Fruit fly (Drosophila melanogaster) whole organism, embryonic: ENCODE results near the gene slow.

ENCODE experiments used
- Awh ChIP-seq: fragments of 200-800 bp; sonication (Bioruptor generic); IDR thresholded peaks from 2 replicates; pipeline ENCODE4, ENCODE4 v1.3.6; 2022; ENCODE audit warnings: missing biosample characterization, missing genetic modification characterization
- B-H1 ChIP-seq: fragments of 200-800 bp; sonication (Bioruptor generic); IDR thresholded peaks from 3 replicates; pipeline ENCODE4 v1.3.6; 2022; ENCODE audit warnings: missing biosample characterization, missing genetic modification characterization
- CG12071 ChIP-seq: fragments of 200-800 bp; sonication (Bioruptor generic); optimal IDR thresholded peaks from 3 replicates; lab custom pipeline; 2018; ENCODE audit warnings: missing biosample characterization, mild to moderate bottlenecking, missing genetic modification characterization
- CG12236 ChIP-seq: fragments of 200-800 bp; sonication (Bioruptor generic); optimal IDR thresholded peaks from 2 replicates; lab custom pipeline; 2016; ENCODE audit warnings: missing biosample characterization, missing genetic modification characterization
- CG1233 ChIP-seq: fragments of 200-800 bp; sonication (Bioruptor generic); optimal IDR thresholded peaks from 4 replicates; lab custom pipeline; 2018; ENCODE audit warnings: missing biosample characterization, mild to moderate bottlenecking, missing genetic modification characterization
- CG12391 ChIP-seq: fragments of 200-800 bp; sonication (Bioruptor generic); optimal IDR thresholded peaks from 3 replicates; lab custom pipeline; 2018; ENCODE audit warnings: missing biosample characterization, mild to moderate bottlenecking, missing genetic modification characterization, moderate library complexity
- CG12659 ChIP-seq: fragments of 200-800 bp; sonication (Bioruptor generic); optimal IDR thresholded peaks from 3 replicates; lab custom pipeline; 2017; ENCODE audit warnings: mild to moderate bottlenecking, missing biosample characterization, missing genetic modification reagents, missing genetic modification characterization
- CG13424 ChIP-seq: fragments of 200-800 bp; sonication (Bioruptor generic); optimal IDR thresholded peaks from 2 replicates; lab custom pipeline; 2019; ENCODE audit warnings: missing biosample characterization, mild to moderate bottlenecking, missing genetic modification characterization, moderate library complexity
- CG14441 ChIP-seq: fragments of 200-800 bp; sonication (Bioruptor generic); IDR thresholded peaks from 2 replicates; pipeline ENCODE4 v1.3.6; 2022; ENCODE audit warnings: missing biosample characterization, missing genetic modification characterization
- CG17568 ChIP-seq: fragments of 200-800 bp; sonication (Bioruptor generic); optimal IDR thresholded peaks from 2 replicates; lab custom pipeline; 2018; ENCODE audit warnings: missing biosample characterization, mild to moderate bottlenecking, missing genetic modification characterization, moderate library complexity
- CG1832 ChIP-seq: fragments of 200-800 bp; sonication (Bioruptor generic); optimal IDR thresholded peaks from 2 replicates; lab custom pipeline; 2017; ENCODE audit warnings: missing biosample characterization, mild to moderate bottlenecking, missing genetic modification characterization, inconsistent platforms
- CG18599 ChIP-seq: fragments of 200-800 bp; sonication (Bioruptor generic); optimal IDR thresholded peaks from 3 replicates; lab custom pipeline; 2017; ENCODE audit warnings: missing biosample characterization, missing genetic modification characterization, mild to moderate bottlenecking, moderate library complexity, missing genetic modification reagents
- CG18619 ChIP-seq: fragments of 200-800 bp; sonication (Bioruptor generic); optimal IDR thresholded peaks from 3 replicates; lab custom pipeline; 2017; ENCODE audit warnings: missing biosample characterization, mild to moderate bottlenecking, missing genetic modification characterization
- CG18764 ChIP-seq: fragments of 200-800 bp; sonication (Bioruptor generic); optimal IDR thresholded peaks from 3 replicates; lab custom pipeline; 2016; ENCODE audit warnings: missing biosample characterization, missing genetic modification characterization
- CG2875 ChIP-seq: fragments of 200-800 bp; sonication (Bioruptor generic); optimal IDR thresholded peaks from 2 replicates; lab custom pipeline; 2017; ENCODE audit warnings: missing biosample characterization, mild to moderate bottlenecking, missing genetic modification characterization, missing genetic modification reagents
- CG2889 ChIP-seq: fragments of 200-800 bp; sonication (Bioruptor generic); IDR thresholded peaks from 3 replicates; pipeline ENCODE4 v1.3.6; 2022; ENCODE audit warnings: missing biosample characterization, missing genetic modification characterization
- CG32767 ChIP-seq: fragments of 200-800 bp; sonication (Bioruptor generic); IDR thresholded peaks from 2 replicates; pipeline ENCODE4 v1.3.6; 2022; ENCODE audit warnings: missing biosample characterization, missing genetic modification characterization
- CG3726 ChIP-seq: fragments of 200-800 bp; sonication (Bioruptor generic); IDR thresholded peaks from 3 replicates; pipeline ENCODE4, ENCODE4 v1.3.6; 2022; ENCODE audit warnings: missing biosample characterization, missing genetic modification characterization
- CG3847 ChIP-seq: fragments of 200-800 bp; sonication (Bioruptor generic); IDR thresholded peaks from 2 replicates; pipeline ENCODE4 v1.3.6; 2022; ENCODE audit warnings: missing biosample characterization, missing genetic modification characterization
- CG3995 ChIP-seq: fragments of 200-800 bp; sonication (Bioruptor generic); optimal IDR thresholded peaks from 3 replicates; lab custom pipeline; 2016; ENCODE audit warnings: missing biosample characterization, missing genetic modification characterization
- CG4282 ChIP-seq: fragments of 200-800 bp; sonication (Bioruptor generic); optimal IDR thresholded peaks from 2 replicates; lab custom pipeline; 2016; ENCODE audit warnings: missing biosample characterization, missing genetic modification characterization
- CG6813 ChIP-seq: fragments of 200-800 bp; sonication (Bioruptor generic); optimal IDR thresholded peaks from 2 replicates; lab custom pipeline; 2017; ENCODE audit warnings: missing biosample characterization, missing genetic modification characterization, mild to moderate bottlenecking, moderate library complexity, missing genetic modification reagents
- CG7928 ChIP-seq: fragments of 200-800 bp; sonication (Bioruptor generic); optimal IDR thresholded peaks from 2 replicates; lab custom pipeline; 2017; ENCODE audit warnings: missing biosample characterization, mild to moderate bottlenecking, missing genetic modification characterization
- CG7963 ChIP-seq: fragments of 200-800 bp; sonication (Bioruptor generic); IDR thresholded peaks from 3 replicates; pipeline ENCODE4 v1.3.6; 2022; ENCODE audit warnings: missing biosample characterization, missing genetic modification characterization; ENCODE audit not compliant: partially characterized antibody
- CG8281 ChIP-seq: fragments of 200-800 bp; sonication (Bioruptor generic); optimal IDR thresholded peaks from 2 replicates; lab custom pipeline; 2018; ENCODE audit warnings: missing biosample characterization, mild to moderate bottlenecking, missing genetic modification characterization, moderate library complexity
- CG8924 ChIP-seq: fragments of 200-800 bp; optimal IDR thresholded peaks from 3 replicates; lab custom pipeline; 2019; ENCODE audit warnings: missing biosample characterization, mild to moderate bottlenecking, missing genetic modification characterization, moderate library complexity
- CG9727 ChIP-seq: fragments of 200-800 bp; sonication (Bioruptor generic); optimal IDR thresholded peaks from 3 replicates; lab custom pipeline; 2017; ENCODE audit warnings: missing biosample characterization, mild to moderate bottlenecking, missing genetic modification characterization
- Camta ChIP-seq: fragments of 200-800 bp; sonication (Bioruptor generic); optimal IDR thresholded peaks from 2 replicates; lab custom pipeline; 2016; ENCODE audit warnings: missing biosample characterization, missing genetic modification characterization
- E2f1 ChIP-seq: fragments of 200-800 bp; sonication (Bioruptor generic); IDR thresholded peaks from 2 replicates; pipeline ENCODE4 v1.3.6; 2022; ENCODE audit warnings: missing biosample characterization, missing genetic modification characterization
- Eip74EF ChIP-seq, 2 experiments: fragments of 200-800 bp in 1 of 2; fragments of >200 bp in 1 of 2; sonication (Bioruptor generic) in 1 of 2; optimal IDR thresholded peaks; 2 replicates each; lab custom pipeline; 2017 to 2019; ENCODE audit warnings: missing biosample characterization in 2 of 2, missing genetic modification characterization in 2 of 2, mild to moderate bottlenecking in 1 of 2, moderate library complexity in 1 of 2
- HmgZ ChIP-seq: fragments of 200-800 bp; sonication (Bioruptor generic); optimal IDR thresholded peaks from 2 replicates; lab custom pipeline; 2018; ENCODE audit warnings: missing biosample characterization, mild to moderate bottlenecking, missing genetic modification characterization
- Meics ChIP-seq: fragments of 200-800 bp; sonication (Bioruptor generic); optimal IDR thresholded peaks from 2 replicates; lab custom pipeline; 2017; ENCODE audit warnings: missing biosample characterization, mild to moderate bottlenecking, missing genetic modification characterization
- Poxn ChIP-seq: fragments of 200-800 bp; sonication (Bioruptor generic); IDR thresholded peaks from 2 replicates; pipeline ENCODE4 v1.3.6; 2022; ENCODE audit warnings: missing biosample characterization, missing genetic modification characterization
- Sry-β ChIP-seq: fragments of 200-800 bp; sonication (Bioruptor generic); optimal IDR thresholded peaks from 2 replicates; lab custom pipeline; 2018; ENCODE audit warnings: missing biosample characterization, mild to moderate bottlenecking, missing genetic modification characterization, moderate library complexity
- Tbp ChIP-seq: fragments of >200 bp; optimal IDR thresholded peaks from 2 replicates; lab custom pipeline; 2018; ENCODE audit warnings: missing biosample characterization, missing genetic modification characterization
- ara ChIP-seq: fragments of 200-800 bp; sonication (Bioruptor generic); IDR thresholded peaks from 2 replicates; pipeline ENCODE4 v1.3.6; 2022; ENCODE audit warnings: missing biosample characterization, missing genetic modification characterization
- cad ChIP-seq: fragments of >200 bp; optimal IDR thresholded peaks from 2 replicates; lab custom pipeline; 2017; ENCODE audit warnings: missing biosample characterization, missing genetic modification characterization
- eve ChIP-seq, 2 experiments: fragments of >200 bp; optimal IDR thresholded peaks; 2 replicates each; lab custom pipeline; 2017; ENCODE audit warnings: missing biosample characterization in 2 of 2, missing genetic modification characterization in 2 of 2
- gem ChIP-seq: fragments of 200-800 bp; sonication (Bioruptor generic); optimal IDR thresholded peaks from 2 replicates; lab custom pipeline; 2019; ENCODE audit warnings: missing biosample characterization, mild to moderate bottlenecking, missing genetic modification characterization, moderate library complexity
- gfzf ChIP-seq: fragments of 200-800 bp; sonication (Bioruptor generic); optimal IDR thresholded peaks from 2 replicates; lab custom pipeline; 2016; ENCODE audit warnings: missing biosample characterization, mild to moderate bottlenecking, missing genetic modification characterization, moderate library complexity
- gsb-n ChIP-seq: fragments of 200-800 bp; sonication (Bioruptor generic); optimal IDR thresholded peaks from 3 replicates; lab custom pipeline; 2018; ENCODE audit warnings: missing biosample characterization, mild to moderate bottlenecking, missing genetic modification characterization
- gt ChIP-seq: fragments of 200-800 bp; sonication (Bioruptor generic); IDR thresholded peaks from 2 replicates; pipeline ENCODE4 v1.3.6; 2022; ENCODE audit warnings: missing biosample characterization, missing genetic modification characterization
- hbn ChIP-seq: fragments of 200-800 bp; sonication (Bioruptor generic); IDR thresholded peaks from 2 replicates; pipeline ENCODE4 v1.3.6; 2022; ENCODE audit warnings: missing biosample characterization, missing genetic modification characterization; ENCODE audit not compliant: partially characterized antibody
- hth ChIP-seq: fragments of >200 bp; optimal IDR thresholded peaks from 2 replicates; lab custom pipeline; 2017; ENCODE audit warnings: inconsistent platforms
- jigr1 ChIP-seq: fragments of 200-800 bp; sonication (Bioruptor generic); IDR thresholded peaks from 3 replicates; pipeline ENCODE4 v1.3.6; 2022; ENCODE audit warnings: missing biosample characterization, missing genetic modification characterization
- ken ChIP-seq: fragments of 200-800 bp; sonication (Bioruptor generic); IDR thresholded peaks from 3 replicates; pipeline ENCODE4 v1.3.6; 2022; ENCODE audit warnings: missing biosample characterization, missing genetic modification characterization
- luna ChIP-seq: fragments of 200-800 bp; sonication (Bioruptor generic); optimal IDR thresholded peaks from 2 replicates; lab custom pipeline; 2016; ENCODE audit warnings: missing biosample characterization, missing genetic modification characterization
- otp ChIP-seq: fragments of 200-800 bp; sonication (Bioruptor generic); IDR thresholded peaks from 3 replicates; pipeline ENCODE4, ENCODE4 v1.3.6; 2022; ENCODE audit warnings: missing biosample characterization, missing genetic modification characterization
- unc-4 ChIP-seq: fragments of 200-800 bp; sonication (Bioruptor generic); IDR thresholded peaks from 2 replicates; pipeline ENCODE4 v1.3.6; 2022; ENCODE audit warnings: missing biosample characterization, missing genetic modification characterization; ENCODE audit not compliant: partially characterized antibody
- vfl ChIP-seq: fragments of 200-800 bp; sonication (Bioruptor generic); optimal IDR thresholded peaks from 2 replicates; lab custom pipeline; 2016; ENCODE audit warnings: missing biosample characterization, missing genetic modification characterization
- vvl ChIP-seq: fragments of 200-800 bp; sonication (Bioruptor generic); IDR thresholded peaks from 2 replicates; pipeline ENCODE4 v1.3.6; 2022; ENCODE audit warnings: missing biosample characterization, missing genetic modification characterization

Gene slow

DNA sequence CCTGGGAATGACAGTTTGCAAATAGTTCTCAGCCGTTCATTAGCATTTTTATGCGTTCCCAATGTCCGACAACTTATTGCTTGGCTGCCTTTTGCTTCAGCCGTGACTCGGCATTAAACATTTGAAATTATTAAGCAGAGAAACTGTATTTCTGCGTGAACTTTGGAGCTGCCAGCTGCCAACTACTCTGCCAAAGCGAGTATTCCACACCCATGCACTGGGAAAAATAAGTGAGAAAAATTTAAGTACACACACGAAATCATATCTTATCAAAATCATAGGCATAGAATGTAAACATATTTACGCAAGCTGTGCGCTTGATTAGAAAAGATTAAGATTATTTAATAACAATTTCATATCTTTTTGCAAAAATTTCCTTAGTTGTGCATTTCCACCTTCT lies 28.7 kb downstream of the slow start (continued):
- TF ChIP-seq ara (no peak), CG18619 (GFP tag; lab: Kevin White, UChicago) (peak; percentile 19), CG12236 (GFP tag; lab: Kevin White, UChicago) (no peak), CG1233 (GFP tag; lab: Kevin White, UChicago) (peak; percentile 27), vfl (GFP tag; lab: Kevin White, UChicago) (no peak), CG12071 (GFP tag; lab: Kevin White, UChicago) (no peak), Poxn (GFP tag; lab: Robert Waterston, UW) (no peak), Tbp (GFP tag; lab: Kevin White, UChicago) (no peak), CG14441 (GFP tag; lab: Robert Waterston, UW) (peak; percentile 74), CG7963 (GFP tag; lab: Robert Waterston, UW) (no peak), jigr1 (GFP tag; lab: Robert Waterston, UW) (no peak), unc-4 (GFP tag; lab: Robert Waterston, UW) (no peak), CG2875 (GFP tag; lab: Kevin White, UChicago) (peak; percentile 25), CG7928 (GFP tag; lab: Kevin White, UChicago) (no peak), eve (GFP tag; optimal IDR thresholded peaks at IDR 0.05; lab: Kevin White, UChicago) (peak in 1 of 2 experiments; percentile 26), Awh (0 out of 2 replicates have a peak, but pooled peaks have one; percentile 51), cad (GFP tag; lab: Kevin White, UChicago) (no peak), CG12659 (GFP tag; lab: Kevin White, UChicago) (peak; percentile 4), CG18599 (no peak), CG6813 (GFP tag; lab: Kevin White, UChicago) (no peak), gem (tag; lab: Kevin White, UChicago) (peak; percentile 60), gt (GFP tag; lab: Robert Waterston, UW) (no peak), CG12391 (tag; lab: Kevin White, UChicago) (peak; percentile 27), CG18764 (GFP tag; lab: Kevin White, UChicago) (no peak), luna (GFP tag; lab: Kevin White, UChicago) (no peak), E2f1 (peak; percentile 54; the same call in 1 of the 2 replicates), CG9727 (GFP tag; lab: Kevin White, UChicago) (peak; percentile 27), CG13424 (no peak), gfzf (GFP tag; lab: Kevin White, UChicago) (no peak), CG1832 (GFP tag; lab: Kevin White, UChicago) (no peak), ken (no peak), CG8281 (tag; lab: Kevin White, UChicago) (no peak), CG32767 (peak; percentile 34; the same call in 1 of the 2 replicates), hbn (no peak), CG4282 (GFP tag; lab: Kevin White, UChicago) (no peak), gsb-n (no peak), CG2889 (0 out of 3 replicates have a peak, but pooled peaks have one; percentile 37), CG3995 (GFP tag; lab: Kevin White, UChicago) (peak; percentile 10), CG3726 (GFP tag; lab: Robert Waterston, UW) (no peak), CG17568 (GFP tag; lab: Kevin White, UChicago) (no peak), Meics (GFP tag; lab: Kevin White, UChicago) (peak; percentile 43), Eip74EF (GFP tag; optimal IDR thresholded peaks at IDR 0.05; lab: Kevin White, UChicago) (peak in 1 of 2 experiments; percentile 5), CG8924 (peak; percentile 9), Sry-β (GFP tag; lab: Kevin White, UChicago) (no peak), hth (no peak), B-H1 (GFP tag; lab: Robert Waterston, UW) (peak; percentile 69), otp (GFP tag; lab: Robert Waterston, UW) (peak; percentile 72; the same call in 2 of the 3 replicates), HmgZ (tag; lab: Kevin White, UChicago) (no peak), Camta (GFP tag; lab: Kevin White, UChicago) (peak; percentile 23), CG3847 (GFP tag; lab: Robert Waterston, UW) (peak; percentile 57; the same call in 1 of the 2 replicates), vvl (GFP tag; lab: Robert Waterston, UW) (peak; percentile 63; the same call in 1 of the 2 replicates)
